Worm (Caenorhabditis elegans) whole organism, mixed stage, embryonic: ENCODE data around the gene Y51A2A.4.

Source experiments
- blmp-1 ChIP-seq: fragments of 150-350 bp; optimal IDR thresholded peaks from 2 replicates; lab custom pipeline; 2014; ENCODE audit warnings: missing biosample characterization, missing genetic modification characterization
- ces-1 ChIP-seq: fragments of 150-350 bp; optimal IDR thresholded peaks from 2 replicates; lab custom pipeline; 2014; ENCODE audit warnings: missing biosample characterization, missing genetic modification reagents, missing genetic modification characterization
- elt-1 ChIP-seq: sonication (generic microtip); optimal IDR thresholded peaks from 2 replicates; lab custom pipeline; 2017; ENCODE audit warnings: missing genetic modification characterization, mild to moderate bottlenecking, missing compliant biosample characterization, antibody characterized with exemption, moderate library complexity, borderline replicate concordance; ENCODE audit not compliant: insufficient read depth
- elt-3 ChIP-seq: fragments of 150-350 bp; optimal IDR thresholded peaks from 2 replicates; lab custom pipeline; 2014; ENCODE audit warnings: missing biosample characterization, missing genetic modification characterization
- lin-13 ChIP-seq: fragments of 150-350 bp; optimal IDR thresholded peaks from 2 replicates; lab custom pipeline; 2014; ENCODE audit warnings: missing biosample characterization, missing genetic modification characterization
- nhr-76 ChIP-seq: sonication (generic microtip); optimal IDR thresholded peaks from 2 replicates; lab custom pipeline; 2017; ENCODE audit warnings: missing biosample characterization, missing genetic modification characterization
- pha-4 ChIP-seq: fragments of 150-350 bp; optimal IDR thresholded peaks from 2 replicates; lab custom pipeline; 2018; ENCODE audit warnings: missing biosample characterization, missing genetic modification reagents, missing genetic modification characterization
- snpc-4 ChIP-seq: fragments of 150-350 bp; optimal IDR thresholded peaks from 2 replicates; lab custom pipeline; 2014; ENCODE audit warnings: missing biosample characterization, missing genetic modification characterization
- unc-62 ChIP-seq: fragments of 150-350 bp; optimal IDR thresholded peaks from 2 replicates; lab custom pipeline; 2014; ENCODE audit warnings: missing biosample characterization, missing genetic modification reagents, missing genetic modification characterization

- TF ChIP-seq elt-3 (tag; lab: Kevin White, UChicago) (no peak), blmp-1 (tag; lab: Kevin White, UChicago) (no peak), elt-1 (no peak), snpc-4 (tag; lab: Kevin White, UChicago) (no peak), nhr-76 (no peak), ces-1 (GFP tag; lab: Kevin White, UChicago) (no peak), unc-62 (no peak), pha-4 (tag; lab: Kevin White, UChicago) (no peak), lin-13 (tag; lab: Kevin White, UChicago) (no peak)
Observed at ce11 chrV:18337643-18338042, 46.9 kb downstream of the Y51A2A.4 start.
